Fruit fly (Drosophila melanogaster) whole organism, embryonic: ENCODE results near the gene CG16957.
A peak's percentile ranks its signal among the peaks of the same experiment; 100 is the strongest.

Experiments
- Bteb2 ChIP-seq: fragments of 200-800 bp; sonication (Bioruptor generic); optimal IDR thresholded peaks from 2 replicates; lab custom pipeline; 2016; ENCODE audit warnings: missing biosample characterization, missing genetic modification characterization
- CG10565 ChIP-seq: fragments of 200-800 bp; sonication (Bioruptor generic); optimal IDR thresholded peaks from 3 replicates; lab custom pipeline; 2016; ENCODE audit warnings: missing biosample characterization, mild to moderate bottlenecking, missing genetic modification characterization
- CG10959 ChIP-seq: fragments of 200-800 bp; sonication (Bioruptor generic); IDR thresholded peaks from 2 replicates; pipeline ENCODE4 v1.3.6; 2022; ENCODE audit warnings: missing biosample characterization, missing genetic modification characterization
- CG11398 ChIP-seq: fragments of 200-800 bp; sonication (Bioruptor generic); optimal IDR thresholded peaks from 2 replicates; lab custom pipeline; 2016; ENCODE audit warnings: missing biosample characterization, missing genetic modification characterization
- CG12104 ChIP-seq: fragments of 200-800 bp; sonication (Bioruptor generic); optimal IDR thresholded peaks from 3 replicates; lab custom pipeline; 2016; ENCODE audit warnings: missing biosample characterization, missing genetic modification characterization
- CG12769 ChIP-seq: fragments of 200-800 bp; sonication (Bioruptor generic); optimal IDR thresholded peaks from 2 replicates; lab custom pipeline; 2019; ENCODE audit warnings: missing biosample characterization, mild to moderate bottlenecking, missing genetic modification characterization, moderate library complexity
- CG13123 ChIP-seq: fragments of 200-800 bp; sonication (Bioruptor generic); optimal IDR thresholded peaks from 2 replicates; lab custom pipeline; 2016; ENCODE audit warnings: missing biosample characterization, missing genetic modification characterization
- CG2875 ChIP-seq: fragments of 200-800 bp; sonication (Bioruptor generic); optimal IDR thresholded peaks from 2 replicates; lab custom pipeline; 2017; ENCODE audit warnings: missing biosample characterization, mild to moderate bottlenecking, missing genetic modification characterization, missing genetic modification reagents
- CG3838 ChIP-seq: fragments of 200-800 bp; sonication (Bioruptor generic); optimal IDR thresholded peaks from 3 replicates; lab custom pipeline; 2016; ENCODE audit warnings: missing biosample characterization, missing genetic modification characterization
- CG5180 ChIP-seq: fragments of 200-800 bp; sonication (Bioruptor generic); optimal IDR thresholded peaks from 3 replicates; lab custom pipeline; 2017; ENCODE audit warnings: missing biosample characterization, missing genetic modification characterization, mild to moderate bottlenecking, moderate library complexity, missing genetic modification reagents
- CG6254 ChIP-seq: fragments of 200-800 bp; sonication (Bioruptor generic); optimal IDR thresholded peaks from 3 replicates; lab custom pipeline; 2017; ENCODE audit warnings: mild to moderate bottlenecking, missing biosample characterization, missing genetic modification reagents, missing genetic modification characterization
- CG6791 ChIP-seq: fragments of 200-800 bp; sonication (Bioruptor generic); IDR thresholded peaks from 3 replicates; pipeline ENCODE4 v1.3.6; 2022; ENCODE audit warnings: missing biosample characterization, missing genetic modification characterization; ENCODE audit not compliant: partially characterized antibody
- CG6854 ChIP-seq: fragments of 200-800 bp; sonication (Bioruptor generic); optimal IDR thresholded peaks from 3 replicates; lab custom pipeline; 2017; ENCODE audit warnings: missing biosample characterization, mild to moderate bottlenecking, missing genetic modification characterization
- CG7839 ChIP-seq: fragments of 200-800 bp; sonication (Bioruptor generic); optimal IDR thresholded peaks from 3 replicates; lab custom pipeline; 2018; ENCODE audit warnings: missing biosample characterization, mild to moderate bottlenecking, missing genetic modification characterization, moderate library complexity
- CG8281 ChIP-seq: fragments of 200-800 bp; sonication (Bioruptor generic); optimal IDR thresholded peaks from 2 replicates; lab custom pipeline; 2018; ENCODE audit warnings: missing biosample characterization, mild to moderate bottlenecking, missing genetic modification characterization, moderate library complexity
- Dek ChIP-seq: fragments of 200-800 bp; sonication (Bioruptor generic); optimal IDR thresholded peaks from 3 replicates; lab custom pipeline; 2019; ENCODE audit warnings: missing biosample characterization, mild to moderate bottlenecking, missing genetic modification characterization, moderate library complexity
- H15 ChIP-seq: fragments of 200-800 bp; sonication (Bioruptor generic); IDR thresholded peaks from 3 replicates; pipeline ENCODE4 v1.3.6; 2022; ENCODE audit warnings: missing biosample characterization, missing genetic modification characterization
- HLH4C ChIP-seq: fragments of 200-800 bp; sonication (Bioruptor generic); IDR thresholded peaks from 3 replicates; pipeline ENCODE4 v1.3.6; 2022; ENCODE audit warnings: missing biosample characterization, missing genetic modification characterization; ENCODE audit not compliant: partially characterized antibody
- Hr51 ChIP-seq, 2 experiments: fragments of 200-800 bp; sonication (Bioruptor generic); optimal IDR thresholded peaks; 2 replicates in 1 of 2; 3 replicates in 1 of 2; lab custom pipeline; 2016 to 2018; ENCODE audit warnings: missing biosample characterization in 2 of 2, missing genetic modification characterization in 2 of 2, mild to moderate bottlenecking in 1 of 2, moderate library complexity in 1 of 2
- Lim3 ChIP-seq: fragments of 200-800 bp; sonication (Bioruptor generic); IDR thresholded peaks from 2 replicates; pipeline ENCODE4 v1.3.6; 2022; ENCODE audit warnings: missing biosample characterization, missing genetic modification characterization
- Lpt ChIP-seq: fragments of >200 bp; optimal IDR thresholded peaks from 2 replicates; lab custom pipeline; 2018; ENCODE audit warnings: missing biosample characterization, missing genetic modification characterization
- Myb ChIP-seq: fragments of 200-800 bp; sonication (Bioruptor generic); optimal IDR thresholded peaks from 2 replicates; lab custom pipeline; 2016; ENCODE audit warnings: missing biosample characterization, missing genetic modification characterization
- NFAT ChIP-seq: fragments of 200-800 bp; sonication (Bioruptor generic); IDR thresholded peaks from 2 replicates; pipeline ENCODE4 v1.3.6; 2022; ENCODE audit warnings: missing biosample characterization, missing genetic modification characterization
- Opbp ChIP-seq: fragments of 200-800 bp; sonication (Bioruptor generic); IDR thresholded peaks from 3 replicates; pipeline ENCODE4 v1.3.6; 2022; ENCODE audit warnings: missing biosample characterization, missing genetic modification characterization; ENCODE audit not compliant: partially characterized antibody
- Sox100B ChIP-seq: fragments of 200-800 bp; sonication (Bioruptor generic); optimal IDR thresholded peaks from 3 replicates; lab custom pipeline; 2018; ENCODE audit warnings: missing biosample characterization, mild to moderate bottlenecking, missing genetic modification characterization
- Spps ChIP-seq: fragments of 200-800 bp; sonication (Bioruptor generic); optimal IDR thresholded peaks from 2 replicates; lab custom pipeline; 2018; ENCODE audit warnings: missing biosample characterization, mild to moderate bottlenecking, missing genetic modification characterization
- Taf1 ChIP-seq: fragments of 200-800 bp; sonication (Bioruptor generic); IDR thresholded peaks from 2 replicates; pipeline ENCODE4 v1.3.6; 2022; ENCODE audit warnings: missing biosample characterization, missing genetic modification characterization
- Tbp ChIP-seq: fragments of >200 bp; optimal IDR thresholded peaks from 2 replicates; lab custom pipeline; 2018; ENCODE audit warnings: missing biosample characterization, missing genetic modification characterization
- bab2 ChIP-seq: fragments of 200-800 bp; sonication (Bioruptor generic); optimal IDR thresholded peaks from 2 replicates; lab custom pipeline; 2016; ENCODE audit warnings: missing biosample characterization, missing genetic modification characterization
- bigmax ChIP-seq: fragments of 200-800 bp; sonication (Bioruptor generic); optimal IDR thresholded peaks from 2 replicates; lab custom pipeline; 2018; ENCODE audit warnings: missing biosample characterization, mild to moderate bottlenecking, missing genetic modification characterization
- ci ChIP-seq: fragments of 200-800 bp; sonication (Bioruptor generic); IDR thresholded peaks from 3 replicates; pipeline ENCODE4 v1.3.6; 2022; ENCODE audit warnings: missing biosample characterization, missing genetic modification characterization
- crol ChIP-seq: fragments of 200-800 bp; sonication (Bioruptor generic); IDR thresholded peaks from 2 replicates; pipeline ENCODE4 v1.3.6; 2022; ENCODE audit warnings: missing biosample characterization, missing genetic modification characterization
- fd64A ChIP-seq: fragments of 200-800 bp; sonication (Bioruptor generic); optimal IDR thresholded peaks from 3 replicates; lab custom pipeline; 2018; ENCODE audit warnings: missing biosample characterization, mild to moderate bottlenecking, missing genetic modification characterization
- fd96Cb ChIP-seq: fragments of 200-800 bp; sonication (Bioruptor generic); optimal IDR thresholded peaks from 2 replicates; lab custom pipeline; 2018; ENCODE audit warnings: missing biosample characterization, mild to moderate bottlenecking, missing genetic modification characterization, moderate library complexity
- ftz-f1 ChIP-seq: fragments of 200-800 bp; sonication (Bioruptor generic); optimal IDR thresholded peaks from 2 replicates; lab custom pipeline; 2016; ENCODE audit warnings: missing biosample characterization, missing genetic modification characterization
- gcm ChIP-seq: fragments of 200-800 bp; sonication (Bioruptor generic); optimal IDR thresholded peaks from 2 replicates; lab custom pipeline; 2019; ENCODE audit warnings: missing biosample characterization, mild to moderate bottlenecking, missing genetic modification characterization, moderate library complexity
- klu ChIP-seq: fragments of 200-800 bp; sonication (Bioruptor generic); IDR thresholded peaks from 2 replicates; pipeline ENCODE4 v1.3.6; 2022; ENCODE audit warnings: missing biosample characterization, missing genetic modification characterization
- kni ChIP-seq: fragments of 200-800 bp; sonication (Bioruptor generic); optimal IDR thresholded peaks from 3 replicates; lab custom pipeline; 2017; ENCODE audit warnings: mild to moderate bottlenecking, missing biosample characterization, missing genetic modification reagents, missing genetic modification characterization
- knrl ChIP-seq: fragments of 200-800 bp; sonication (Bioruptor generic); IDR thresholded peaks from 3 replicates; pipeline ENCODE4 v1.3.6; 2022; ENCODE audit warnings: missing biosample characterization, missing genetic modification characterization; ENCODE audit not compliant: partially characterized antibody
- lola ChIP-seq, 3 experiments: fragments of >200 bp in 2 of 3; fragments of 200-800 bp in 1 of 3; sonication (Bioruptor generic) in 1 of 3; optimal IDR thresholded peaks; 2 replicates each; lab custom pipeline; 2017 to 2019; ENCODE audit warnings: missing biosample characterization in 3 of 3, missing genetic modification characterization in 3 of 3, mild to moderate bottlenecking in 1 of 3, moderate library complexity in 1 of 3
- lov ChIP-seq, 2 experiments: fragments of 200-800 bp in 1 of 2; fragments of >200 bp in 1 of 2; sonication (Bioruptor generic) in 1 of 2; IDR thresholded peaks in 1 of 2; optimal IDR thresholded peaks in 1 of 2; 2 replicates in 1 of 2; 3 replicates in 1 of 2; pipeline versions ENCODE4 v1.3.6 to Lab custom; 2017 to 2022; ENCODE audit warnings: missing biosample characterization in 1 of 2, missing genetic modification characterization in 1 of 2
- luna ChIP-seq: fragments of 200-800 bp; sonication (Bioruptor generic); optimal IDR thresholded peaks from 2 replicates; lab custom pipeline; 2016; ENCODE audit warnings: missing biosample characterization, missing genetic modification characterization
- otp ChIP-seq: fragments of 200-800 bp; sonication (Bioruptor generic); IDR thresholded peaks from 3 replicates; pipeline ENCODE4, ENCODE4 v1.3.6; 2022; ENCODE audit warnings: missing biosample characterization, missing genetic modification characterization
- sens-2 ChIP-seq: fragments of 200-800 bp; sonication (Bioruptor generic); IDR thresholded peaks from 2 replicates; pipeline ENCODE4 v1.3.6; 2022; ENCODE audit warnings: missing biosample characterization, missing genetic modification characterization
- tup ChIP-seq: fragments of 200-800 bp; sonication (Bioruptor generic); optimal IDR thresholded peaks from 2 replicates; lab custom pipeline; 2016; ENCODE audit warnings: missing biosample characterization, mild to moderate bottlenecking, missing genetic modification characterization, moderate library complexity
- unpg ChIP-seq: fragments of 200-800 bp; sonication (Bioruptor generic); optimal IDR thresholded peaks from 3 replicates; lab custom pipeline; 2018; ENCODE audit warnings: missing biosample characterization, mild to moderate bottlenecking, missing genetic modification characterization, moderate library complexity
- wdn ChIP-seq: fragments of 200-800 bp; sonication (Bioruptor generic); IDR thresholded peaks from 2 replicates; pipeline ENCODE4 v1.3.6; 2022; ENCODE audit warnings: missing biosample characterization, missing genetic modification characterization
- wek ChIP-seq: fragments of 200-800 bp; sonication (Bioruptor generic); optimal IDR thresholded peaks from 3 replicates; lab custom pipeline; 2018; ENCODE audit warnings: missing biosample characterization, mild to moderate bottlenecking, missing genetic modification characterization, moderate library complexity
- zen ChIP-seq: fragments of 200-800 bp; sonication (Bioruptor generic); optimal IDR thresholded peaks from 3 replicates; lab custom pipeline; 2018; ENCODE audit warnings: missing biosample characterization, mild to moderate bottlenecking, missing genetic modification characterization, moderate library complexity

The CG16957 gene

DNA sequence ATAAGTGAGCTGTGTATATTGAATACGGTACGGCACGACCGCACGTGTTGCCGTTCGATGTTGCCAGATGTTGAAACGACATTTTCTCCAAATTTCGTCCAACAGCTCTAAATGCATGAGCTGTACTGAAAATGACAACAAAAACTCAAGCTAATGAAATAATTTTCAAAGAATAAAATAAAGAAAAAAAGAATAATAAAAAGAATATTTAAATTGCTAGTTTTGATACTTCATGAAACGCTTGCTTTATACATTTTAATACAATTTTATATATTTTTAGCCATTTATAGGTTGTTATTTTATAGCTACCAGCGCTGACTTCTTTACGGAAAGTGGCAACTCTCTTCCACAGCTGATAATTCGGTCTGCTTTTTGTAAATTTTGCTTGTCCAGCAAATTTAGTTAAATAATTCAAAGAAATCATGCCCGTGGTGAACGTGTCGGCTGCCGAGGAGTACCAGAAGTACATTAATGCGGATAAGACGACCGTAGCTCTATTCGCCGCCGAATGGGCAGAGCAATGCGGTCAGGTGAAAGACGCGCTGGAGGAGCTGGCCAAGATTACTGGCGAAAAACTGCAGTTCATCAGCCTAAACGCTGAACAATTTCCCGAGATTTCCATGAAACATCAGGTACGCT lies 29.8 kb downstream of the CG16957 start, which contains the start of the genes Nnp-1 and Grx3 (continued):
- no peak for TF ChIP-seq Hr51 (GFP tag; optimal IDR thresholded peaks at IDR 0.05; lab: Kevin White, UChicago)
- TF ChIP-seq CG13123 (GFP tag; lab: Kevin White, UChicago) = no peak
- no peak for TF ChIP-seq H15 (GFP tag; lab: Robert Waterston, UW)
- TF ChIP-seq sens-2 (GFP tag; lab: Robert Waterston, UW) = no peak
- no peak for TF ChIP-seq lov (optimal IDR thresholded peaks at IDR 0.05; lab: Kevin White, UChicago)
- TF ChIP-seq lov (GFP tag; IDR thresholded peaks at IDR 0.05; lab: Robert Waterston, UW) = no peak
- no peak for TF ChIP-seq Sox100B (GFP tag; lab: Kevin White, UChicago)
- no peak for TF ChIP-seq Bteb2 (GFP tag; lab: Kevin White, UChicago)
- TF ChIP-seq ftz-f1 = no peak
- TF ChIP-seq lola (GFP tag; optimal IDR thresholded peaks at IDR 0.05; lab: Kevin White, UChicago) = no peak
- no peak for TF ChIP-seq Opbp (GFP tag; lab: Robert Waterston, UW)
- peak; percentile 32; the same call in 1 of the 3 replicates for TF ChIP-seq knrl (GFP tag; lab: Robert Waterston, UW)
- peak; percentile 5 for TF ChIP-seq CG6254
- no peak for TF ChIP-seq kni (GFP tag; lab: Kevin White, UChicago)
- TF ChIP-seq CG8281 (tag; lab: Kevin White, UChicago) = peak; percentile 31
- no peak for TF ChIP-seq fd64A
- TF ChIP-seq CG12769 (tag; lab: Kevin White, UChicago) = no peak
- no peak for TF ChIP-seq CG2875 (GFP tag; lab: Kevin White, UChicago)
- TF ChIP-seq otp = no peak
- TF ChIP-seq zen = peak; percentile 28
- TF ChIP-seq CG6791 (GFP tag; lab: Robert Waterston, UW) = no peak
- TF ChIP-seq unpg (GFP tag; lab: Kevin White, UChicago) = no peak
- no peak for TF ChIP-seq luna (GFP tag; lab: Kevin White, UChicago)
- TF ChIP-seq Myb = no peak
- peak; percentile 14; the same call in 1 of the 2 replicates for TF ChIP-seq klu (GFP tag; lab: Robert Waterston, UW)
- TF ChIP-seq CG10959 (GFP tag; lab: Robert Waterston, UW) = no peak
- no peak for TF ChIP-seq gcm (GFP tag; lab: Kevin White, UChicago)
- TF ChIP-seq Lpt (GFP tag; lab: Kevin White, UChicago) = no peak
- TF ChIP-seq fd96Cb = peak; percentile 15
- TF ChIP-seq CG10565 = no peak
- no peak for TF ChIP-seq CG3838 (GFP tag; lab: Kevin White, UChicago)
- 0 out of 3 replicates have a peak, but pooled peaks have one; percentile 12 for TF ChIP-seq ci (GFP tag; lab: Robert Waterston, UW)
- TF ChIP-seq NFAT = no peak
- TF ChIP-seq wdn (GFP tag; lab: Robert Waterston, UW) = peak; percentile 20; the same call in 1 of the 2 replicates
- TF ChIP-seq CG7839 (tag; lab: Kevin White, UChicago) = no peak
- TF ChIP-seq Taf1 (GFP tag; lab: Robert Waterston, UW) = no peak
- peak; percentile 71 for TF ChIP-seq CG5180 (GFP tag; lab: Kevin White, UChicago)
- peak; percentile 60 for TF ChIP-seq CG12104
- peak; percentile 55 for TF ChIP-seq Dek
- TF ChIP-seq tup (GFP tag; lab: Kevin White, UChicago) = no peak
- no peak for TF ChIP-seq Spps
- TF ChIP-seq Lim3 (GFP tag; lab: Robert Waterston, UW) = no peak
- TF ChIP-seq bigmax (GFP tag; lab: Kevin White, UChicago) = no peak
- TF ChIP-seq crol = no peak
- TF ChIP-seq bab2 (GFP tag; lab: Kevin White, UChicago) = no peak
- no peak for TF ChIP-seq Tbp
- no peak for TF ChIP-seq CG11398 (GFP tag; lab: Kevin White, UChicago)
- TF ChIP-seq wek = no peak
- TF ChIP-seq CG6854 = no peak
- TF ChIP-seq HLH4C = no peak
